Fruit fly (Drosophila melanogaster): Measurements from ENCODE around the gene Hinfp.

The Hinfp gene

DNA sequence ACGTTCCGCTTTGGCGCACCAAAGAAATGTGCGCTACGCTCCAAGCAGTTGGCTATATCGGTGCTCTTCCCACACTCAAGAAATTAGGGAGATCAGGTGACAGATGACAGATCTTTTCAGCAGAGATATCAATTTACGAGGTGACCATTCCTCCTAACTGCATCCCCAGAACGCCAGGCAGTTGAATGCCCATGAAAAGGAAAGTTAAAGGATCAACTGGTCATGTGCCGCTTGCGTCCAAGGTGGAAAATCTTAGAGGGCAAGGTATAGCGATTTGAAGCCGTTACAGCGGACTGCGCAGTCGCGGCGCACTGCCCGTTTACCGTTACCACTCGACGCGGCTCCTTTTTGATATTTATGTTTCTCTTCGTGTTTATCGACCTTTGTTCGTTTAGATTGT lies 6.8 kb upstream of the Hinfp start (continued):
- no peak for TF ChIP-seq OdsH (GFP tag; optimal IDR thresholded peaks at IDR 0.05)
- TF ChIP-seq CG6854 (GFP tag; optimal IDR thresholded peaks at IDR 0.05) = no peak

DNA sequence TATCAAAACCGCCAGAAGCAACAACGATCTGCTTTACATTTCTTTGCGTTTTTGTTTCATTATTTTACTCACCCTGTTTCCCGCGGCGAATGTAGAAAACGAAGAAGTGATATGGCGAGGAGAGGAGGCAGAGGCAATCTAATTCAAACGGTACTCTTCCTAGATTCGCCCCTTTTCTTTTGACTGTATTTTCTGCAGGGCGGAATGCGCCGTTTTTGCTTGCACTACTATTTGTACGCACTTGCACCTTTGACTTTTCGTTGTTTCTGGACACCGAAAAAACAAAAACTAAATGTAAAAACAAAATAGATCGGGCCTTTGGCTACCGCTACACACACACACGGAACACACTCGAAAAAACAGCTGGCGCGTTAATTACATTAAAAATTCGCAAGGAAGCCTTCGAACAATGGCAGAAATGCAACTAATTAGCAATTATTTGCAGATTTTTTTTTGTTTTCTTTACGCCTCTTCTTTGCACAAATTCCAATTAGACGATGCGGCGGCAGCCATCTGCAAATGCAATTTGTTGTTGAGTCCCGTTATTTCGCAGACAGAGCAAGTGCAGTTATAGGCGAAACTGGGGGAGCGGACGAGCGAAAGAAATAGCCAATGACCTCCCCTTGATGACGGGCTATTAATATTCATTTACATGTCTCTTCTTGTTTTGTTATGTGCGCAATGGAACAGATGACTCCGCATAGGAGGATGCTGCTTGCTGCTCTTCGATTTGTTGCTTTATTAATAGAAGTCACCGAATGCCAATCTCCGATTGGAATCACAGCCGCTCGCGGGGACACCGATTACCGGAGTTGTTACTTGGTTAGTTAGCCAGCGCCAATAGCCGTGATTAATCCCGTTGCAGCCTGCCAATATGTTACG lies 5.9 kb upstream of the Hinfp start:
- TF ChIP-seq CG7368 (GFP tag; optimal IDR thresholded peaks at IDR 0.05) (no peak), Eip75B (GFP tag; optimal IDR thresholded peaks at IDR 0.05) (no peak), Ets96B (tag; optimal IDR thresholded peaks at IDR 0.05) (no peak), CG34406 (GFP tag; optimal IDR thresholded peaks at IDR 0.05) (no peak), CG10669 (GFP tag; optimal IDR thresholded peaks at IDR 0.05) (no peak), CG32006 (GFP tag; optimal IDR thresholded peaks at IDR 0.05) (peak; percentile 24), Gug (GFP tag; IDR thresholded peaks at IDR 0.05) (no peak), fkh (GFP tag; optimal IDR thresholded peaks at IDR 0.05) (no peak), CG15336 (GFP tag; IDR thresholded peaks at IDR 0.05) (peak; percentile 22; the same call in 1 of the 2 replicates), fd59A (GFP tag; optimal IDR thresholded peaks at IDR 0.05) (no peak), CG8119 (GFP tag; IDR thresholded peaks at IDR 0.05) (peak; percentile 41; the same call in 1 of the 3 replicates), CG6808 (GFP tag; optimal IDR thresholded peaks at IDR 0.05) (no peak), ss (GFP tag; optimal IDR thresholded peaks at IDR 0.05) (no peak), Sox15 (GFP tag; optimal IDR thresholded peaks at IDR 0.05) (no peak), pdm3 (GFP tag; optimal IDR thresholded peaks at IDR 0.05) (no peak), esn (GFP tag; optimal IDR thresholded peaks at IDR 0.05) (no peak), Met (GFP tag; optimal IDR thresholded peaks at IDR 0.05) (no peak), CG3032 (tag; optimal IDR thresholded peaks at IDR 0.05) (no peak), OdsH (GFP tag; optimal IDR thresholded peaks at IDR 0.05) (no peak), salr (GFP tag; optimal IDR thresholded peaks at IDR 0.05) (no peak), Sox102F (GFP tag; optimal IDR thresholded peaks at IDR 0.05) (no peak), topi (GFP tag; optimal IDR thresholded peaks at IDR 0.05) (no peak), Eip78C (GFP tag) (no peak), cyc (GFP tag; optimal IDR thresholded peaks at IDR 0.05) (no peak), eg (GFP tag; IDR thresholded peaks at IDR 0.05) (no peak), CG9139 (GFP tag; optimal IDR thresholded peaks at IDR 0.05) (no peak), CG8632 (GFP tag; optimal IDR thresholded peaks at IDR 0.05) (no peak), CG6854 (GFP tag; optimal IDR thresholded peaks at IDR 0.05) (no peak), CG3919 (GFP tag; optimal IDR thresholded peaks at IDR 0.05) (no peak), CG11294 (GFP tag; IDR thresholded peaks at IDR 0.05) (no peak), CG4318 (GFP tag; optimal IDR thresholded peaks at IDR 0.05) (no peak), net (GFP tag; optimal IDR thresholded peaks at IDR 0.05) (no peak), Eip93F (GFP tag; optimal IDR thresholded peaks at IDR 0.05) (no peak), dsx (GFP tag; optimal IDR thresholded peaks at IDR 0.05; ENCODE audit: poor library complexity, severe bottlenecking) (no peak), dac (GFP tag; optimal IDR thresholded peaks at IDR 0.05) (no peak), Blimp-1 (GFP tag; optimal IDR thresholded peaks at IDR 0.05) (no peak), CG6163 (GFP tag; IDR thresholded peaks at IDR 0.05) (no peak), lz (GFP tag; optimal IDR thresholded peaks at IDR 0.05) (no peak), Hr4 (GFP tag; optimal IDR thresholded peaks at IDR 0.05) (peak; percentile 33), CG11762 (GFP tag; optimal IDR thresholded peaks at IDR 0.05; ENCODE audit: insufficient read depth) (no peak), CG8319 (GFP tag; optimal IDR thresholded peaks at IDR 0.05) (no peak), svp (GFP tag) (peak; percentile 61)

Data from whole organism, prepupa.